Worm (Caenorhabditis elegans): ENCODE measurements around the gene ddo-2.

DNA sequence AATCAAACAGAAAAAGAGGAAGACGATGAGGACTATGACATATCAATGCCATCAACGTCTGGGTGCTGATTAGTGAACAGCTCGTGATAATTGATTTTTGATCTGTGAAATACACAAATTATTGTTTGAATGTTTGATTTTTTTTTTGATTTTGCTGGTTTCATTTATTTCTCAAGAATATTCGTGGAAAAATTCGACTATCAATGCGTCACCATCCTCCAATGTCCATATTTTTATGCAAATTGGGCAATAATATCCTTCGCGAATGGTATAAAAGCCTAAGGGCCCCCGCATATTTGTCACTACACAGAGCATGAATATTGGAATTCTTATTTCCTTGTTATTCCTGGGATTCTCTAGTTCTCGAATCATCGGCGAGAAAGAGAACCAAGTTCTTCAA, 4.3 kb upstream of the ddo-2 start, which contains the start of gene try-13:
- no peak for TF ChIP-seq ztf-23 (GFP tag; IDR thresholded peaks at IDR 0.05)
- TF ChIP-seq flt-1 (GFP tag; IDR thresholded peaks at IDR 0.05), result no peak
- TF ChIP-seq med-1 (GFP tag; optimal IDR thresholded peaks at IDR 0.05; ENCODE audit: insufficient read depth), result no peak
- no peak for TF ChIP-seq cog-1 (tag; optimal IDR thresholded peaks at IDR 0.05)
- TF ChIP-seq tab-1 (GFP tag; IDR thresholded peaks at IDR 0.05), result no peak
- no peak for TF ChIP-seq klf-2 (GFP tag; conservative IDR thresholded peaks at IDR 0.05)
